Worm (Caenorhabditis elegans) whole organism, midembryonic: ENCODE results near the gene fbxa-72.

Experiments used
- T22C8.4 ChIP-seq: fragments of 200-800 bp; sonication (Bioruptor generic); IDR thresholded peaks from 2 replicates; pipeline ENCODE4 v1.3.6; 2022; ENCODE audit warnings: missing genetic modification characterization, missing compliant biosample characterization
- med-1 ChIP-seq: sonication (generic microtip); optimal IDR thresholded peaks from 2 replicates; lab custom pipeline; 2017; ENCODE audit warnings: missing genetic modification characterization, mild to moderate bottlenecking, missing compliant biosample characterization, antibody characterized with exemption, missing genetic modification reagents; ENCODE audit not compliant: insufficient read depth
- tab-1 ChIP-seq: fragments of 200-800 bp; sonication (Bioruptor generic); IDR thresholded peaks from 2 replicates; pipeline ENCODE4 v1.3.6; 2022; ENCODE audit warnings: missing genetic modification characterization, missing compliant biosample characterization
- ztf-23 ChIP-seq: fragments of 200-800 bp; sonication (Bioruptor generic); IDR thresholded peaks from 2 replicates; pipeline ENCODE4 v1.3.6; 2022; ENCODE audit warnings: missing genetic modification reagents, missing genetic modification characterization, missing compliant biosample characterization

DNA sequence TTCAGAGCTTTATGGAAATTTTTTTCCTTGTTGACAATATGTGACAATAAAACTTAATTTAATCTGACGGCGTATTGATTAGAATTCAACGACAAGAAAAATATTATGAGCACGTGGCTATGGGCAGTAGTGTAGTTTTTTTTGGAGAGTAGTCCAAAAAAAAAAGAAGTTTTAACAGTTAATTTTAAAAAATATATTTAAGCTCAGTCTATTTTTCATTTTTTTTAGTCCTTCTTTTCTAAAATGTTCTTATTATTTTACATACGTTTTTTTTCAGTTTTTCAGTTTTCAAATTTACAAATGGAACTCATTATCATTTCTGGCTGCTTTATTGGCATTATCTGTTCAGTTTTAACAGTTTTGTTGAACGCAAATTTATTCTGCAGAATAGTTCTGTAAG is 32.3 kb upstream of the fbxa-72 start, which contains the start of gene srbc-39:
- TF ChIP-seq ztf-23 (GFP tag; lab: Robert Waterston, UW), result no peak
- no peak for TF ChIP-seq med-1 (GFP tag; lab: Kevin White, UChicago)
- no peak for TF ChIP-seq tab-1 (GFP tag; lab: Robert Waterston, UW)
- no peak for TF ChIP-seq T22C8.4 (GFP tag; lab: Robert Waterston, UW)
